Worm (Caenorhabditis elegans) whole organism, L2 larva: Measurements from ENCODE around the gene fbxb-20.
A peak's percentile ranks its signal among the peaks of the same experiment; 100 is the strongest.
"Not testable (repeated sequence)": the region's sequence is repeated elsewhere in the genome, so short reads cannot be mapped to it uniquely, and the experiment has no call there.

Source experiments
- C34F6.9 ChIP-seq: fragments of 150-350 bp; optimal IDR thresholded peaks from 2 replicates; lab custom pipeline; 2014; ENCODE audit warnings: missing biosample characterization, missing genetic modification characterization
- F13H6.1 ChIP-seq: sonication (generic microtip); optimal IDR thresholded peaks from 2 replicates; lab custom pipeline; 2016; ENCODE audit warnings: missing genetic modification characterization, missing compliant biosample characterization
- R02D3.7 ChIP-seq: fragments of 150-350 bp; optimal IDR thresholded peaks from 2 replicates; lab custom pipeline; 2014; ENCODE audit warnings: missing biosample characterization, missing genetic modification characterization
- Y55F3AM.14 ChIP-seq: fragments of 200-800 bp; sonication (Bioruptor generic); optimal IDR thresholded peaks from 2 replicates; lab custom pipeline; 2018; ENCODE audit warnings: mild to moderate bottlenecking, missing genetic modification characterization, missing compliant biosample characterization
- ZK546.5 ChIP-seq: sonication (generic microtip); optimal IDR thresholded peaks from 2 replicates; lab custom pipeline; 2017; ENCODE audit warnings: missing biosample characterization, missing genetic modification characterization
- aly-2 ChIP-seq: fragments of 150-350 bp; optimal IDR thresholded peaks from 2 replicates; lab custom pipeline; 2014; ENCODE audit warnings: missing biosample characterization, missing genetic modification characterization
- ama-1 ChIP-seq: fragments of 150-350 bp; optimal IDR thresholded peaks from 2 replicates; lab custom pipeline; 2018; ENCODE audit warnings: inconsistent platforms
- ceh-16 ChIP-seq: fragments of 150-350 bp; optimal IDR thresholded peaks from 2 replicates; lab custom pipeline; 2014; ENCODE audit warnings: missing biosample characterization, missing genetic modification characterization
- ceh-82 ChIP-seq: fragments of 150-350 bp; optimal IDR thresholded peaks from 2 replicates; lab custom pipeline; 2014; ENCODE audit warnings: missing biosample characterization, missing genetic modification characterization
- dmd-4 ChIP-seq: sonication (generic microtip); optimal IDR thresholded peaks from 2 replicates; lab custom pipeline; 2017; ENCODE audit warnings: missing biosample characterization, missing genetic modification characterization
- egl-27 ChIP-seq: sonication (generic microtip); optimal IDR thresholded peaks from 3 replicates; lab custom pipeline; 2017; ENCODE audit warnings: missing biosample characterization, missing genetic modification reagents, missing genetic modification characterization
- elt-1 ChIP-seq: fragments of 150-350 bp; optimal IDR thresholded peaks from 2 replicates; lab custom pipeline; 2014; ENCODE audit warnings: missing biosample characterization, missing genetic modification characterization
- elt-3 ChIP-seq: sonication (generic microtip); optimal IDR thresholded peaks from 2 replicates; lab custom pipeline; 2017; ENCODE audit warnings: missing biosample characterization, missing genetic modification characterization
- fos-1 ChIP-seq: fragments of 150-350 bp; optimal IDR thresholded peaks from 2 replicates; lab custom pipeline; 2014; ENCODE audit warnings: missing biosample characterization, missing genetic modification characterization
- gmeb-1 ChIP-seq: fragments of 150-350 bp; optimal IDR thresholded peaks from 2 replicates; lab custom pipeline; 2014; ENCODE audit warnings: missing biosample characterization, missing genetic modification characterization
- lin-11 ChIP-seq: fragments of 150-350 bp; sonication (generic microtip); optimal IDR thresholded peaks from 2 replicates; lab custom pipeline; 2014; ENCODE audit warnings: missing biosample characterization, missing genetic modification characterization, inconsistent platforms, mixed read lengths
- lin-13 ChIP-seq: fragments of 150-350 bp; optimal IDR thresholded peaks from 2 replicates; lab custom pipeline; 2014; ENCODE audit warnings: missing biosample characterization, missing genetic modification reagents, missing genetic modification characterization
- lin-39 ChIP-seq: fragments of 150-350 bp; optimal IDR thresholded peaks from 2 replicates; lab custom pipeline; 2014; ENCODE audit warnings: missing biosample characterization, missing genetic modification reagents, missing genetic modification characterization
- mbf-1 ChIP-seq: sonication (generic microtip); optimal IDR thresholded peaks from 2 replicates; lab custom pipeline; 2017; ENCODE audit warnings: missing biosample characterization, missing genetic modification characterization
- mdl-1 ChIP-seq, 2 experiments: fragments of 150-350 bp in 1 of 2; sonication (generic microtip) in 1 of 2; optimal IDR thresholded peaks; 2 replicates each; lab custom pipeline; 2017; ENCODE audit warnings: missing biosample characterization in 2 of 2, missing genetic modification characterization in 2 of 2
- nhr-11 ChIP-seq: fragments of 150-350 bp; optimal IDR thresholded peaks from 2 replicates; lab custom pipeline; 2014; ENCODE audit warnings: missing biosample characterization, missing genetic modification characterization
- nhr-12 ChIP-seq: fragments of 150-350 bp; optimal IDR thresholded peaks from 2 replicates; lab custom pipeline; 2014; ENCODE audit warnings: missing biosample characterization, missing genetic modification characterization
- nhr-129 ChIP-seq: fragments of 150-350 bp; optimal IDR thresholded peaks from 2 replicates; lab custom pipeline; 2014; ENCODE audit warnings: missing biosample characterization, missing genetic modification characterization
- nhr-21 ChIP-seq: fragments of 150-350 bp; optimal IDR thresholded peaks from 2 replicates; lab custom pipeline; 2014; ENCODE audit warnings: missing biosample characterization, missing genetic modification characterization
- nhr-237 ChIP-seq: fragments of 150-350 bp; optimal IDR thresholded peaks from 2 replicates; lab custom pipeline; 2014; ENCODE audit warnings: missing biosample characterization, missing genetic modification characterization
- nhr-25 ChIP-seq: fragments of 150-350 bp; sonication (generic microtip); optimal IDR thresholded peaks from 3 replicates; lab custom pipeline; 2014; ENCODE audit warnings: missing biosample characterization, missing genetic modification characterization
- nhr-77 ChIP-seq: fragments of 150-350 bp; optimal IDR thresholded peaks from 2 replicates; lab custom pipeline; 2014; ENCODE audit warnings: missing biosample characterization, missing genetic modification characterization
- sem-4 ChIP-seq: fragments of 150-350 bp; optimal IDR thresholded peaks from 2 replicates; lab custom pipeline; 2014; ENCODE audit warnings: missing biosample characterization, missing genetic modification reagents, missing genetic modification characterization
- skn-1 ChIP-seq: sonication (generic microtip); optimal IDR thresholded peaks from 2 replicates; lab custom pipeline; 2017; ENCODE audit warnings: missing biosample characterization, missing genetic modification characterization
- sma-9 ChIP-seq, 2 experiments: fragments of 150-350 bp in 1 of 2; sonication (generic microtip) in 1 of 2; optimal IDR thresholded peaks; 2 replicates each; lab custom pipeline; 2014 to 2016; ENCODE audit warnings: missing genetic modification characterization in 2 of 2, mild to moderate bottlenecking in 1 of 2, missing biosample characterization in 1 of 2, missing compliant biosample characterization in 1 of 2, missing genetic modification reagents in 1 of 2, moderate library complexity in 1 of 2
- snpc-4 ChIP-seq: fragments of 150-350 bp; optimal IDR thresholded peaks from 2 replicates; lab custom pipeline; 2014; ENCODE audit warnings: missing biosample characterization, missing genetic modification characterization
- unc-39 ChIP-seq: fragments of 150-350 bp; optimal IDR thresholded peaks from 2 replicates; lab custom pipeline; 2014; ENCODE audit warnings: missing biosample characterization, missing genetic modification characterization
- zag-1 ChIP-seq: fragments of 150-350 bp; optimal IDR thresholded peaks from 2 replicates; lab custom pipeline; 2014; ENCODE audit warnings: missing biosample characterization, missing genetic modification characterization
- ztf-11 ChIP-seq: sonication (generic microtip); optimal IDR thresholded peaks from 2 replicates; lab custom pipeline; 2017; ENCODE audit warnings: missing biosample characterization, missing genetic modification characterization

The fbxb-20 gene

DNA sequence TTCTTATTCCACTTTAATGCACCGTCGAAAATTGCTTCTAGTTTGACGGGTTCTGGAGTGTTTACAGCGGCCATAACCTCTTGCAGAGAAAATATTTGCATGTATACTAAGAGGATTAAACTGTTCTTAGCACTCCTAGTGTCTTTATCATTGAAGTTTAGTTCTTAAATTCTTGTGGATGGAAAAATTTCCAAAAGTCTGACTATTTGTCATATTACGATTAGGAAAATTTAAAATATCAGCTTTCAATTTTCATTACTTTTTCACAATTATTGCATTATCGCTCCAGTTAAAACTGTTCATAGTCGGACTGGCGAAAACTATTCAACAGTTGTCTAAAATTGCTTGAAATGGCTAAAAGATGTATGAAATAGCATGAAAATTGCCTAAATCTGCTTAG lies 10.5 kb upstream of the fbxb-20 start, which contains the start of gene ZC204.13:
TSS of gene ZC204.13 (minus strand) at position 101 of the 400 bp plus-strand sequence.
- not testable (repeated sequence) for TF ChIP-seq nhr-12, F13H6.1, elt-1 (tag; lab: Kevin White, UChicago)
- TF ChIP-seq, all 48 proteins: peak for 0; not testable (repeated sequence) for 48

- TF ChIP-seq fos-1 (tag; lab: Kevin White, UChicago): peak; percentile 21
Observed at ce11 chrII:1659729-1660128, 9.3 kb upstream of the fbxb-20 start.

DNA sequence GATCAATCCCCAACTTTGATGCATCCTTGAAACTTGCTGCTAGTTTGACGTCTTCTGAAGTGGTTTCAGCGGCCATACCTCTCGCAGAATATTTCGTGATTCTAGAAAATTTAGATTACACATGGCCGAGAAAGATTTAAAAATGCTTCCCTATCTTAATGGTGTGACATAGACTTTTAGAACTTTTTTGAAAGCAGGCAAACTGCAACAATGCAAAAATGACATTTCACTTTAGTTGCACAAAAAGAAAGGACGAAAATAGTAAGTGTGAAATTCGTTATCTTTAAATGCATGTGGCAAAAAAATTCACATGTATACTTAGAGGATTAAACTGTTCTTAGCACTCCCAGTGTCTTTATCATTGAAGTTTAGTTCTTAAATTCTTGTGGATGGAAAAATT lies 6.8 kb upstream of the fbxb-20 start, which contains the start of gene ZC204.12:
TSS of gene ZC204.12 (minus strand) at position 101 of the 400 bp plus-strand sequence.
- no peak for TF ChIP-seq lin-39 (tag; lab: Kevin White, UChicago)

DNA sequence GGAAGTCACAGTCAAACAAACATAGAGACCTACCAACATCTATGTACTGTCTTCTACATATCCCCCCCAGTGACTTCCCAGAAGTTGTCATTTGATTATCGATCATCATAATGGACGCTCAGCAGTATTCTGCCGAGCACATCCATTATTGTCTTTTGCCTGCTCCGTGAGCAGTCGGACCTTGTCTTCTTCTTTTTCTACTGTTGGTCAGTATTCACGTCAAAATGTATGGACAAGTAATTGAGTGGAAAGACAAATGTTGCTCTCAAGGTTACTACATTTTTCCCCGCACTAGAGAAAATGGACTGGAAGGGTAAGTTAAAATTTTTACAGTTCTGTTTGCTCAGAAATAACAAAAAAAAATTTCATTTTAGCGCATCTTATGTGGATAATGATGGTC lies 4.5 kb upstream of the fbxb-20 start, which contains the start of gene btb-12:
TSS of gene btb-12 (plus strand) at position 301 of the 400 bp plus-strand sequence.
- TF ChIP-seq mbf-1: no peak
- no peak for TF ChIP-seq egl-27 (tag; lab: Kevin White, UChicago)
- no peak for TF ChIP-seq nhr-25 (tag; lab: Kevin White, UChicago)
- no peak for TF ChIP-seq lin-13 (GFP tag; lab: Kevin White, UChicago)
- no peak for TF ChIP-seq F13H6.1 (tag; lab: Kevin White, UChicago)
- no peak for TF ChIP-seq aly-2
- TF ChIP-seq R02D3.7 (tag; lab: Kevin White, UChicago): no peak
- TF ChIP-seq nhr-129: no peak
- TF ChIP-seq Y55F3AM.14 (GFP tag; lab: Kevin White, UChicago): no peak
- TF ChIP-seq snpc-4 (tag; lab: Kevin White, UChicago): no peak
- TF ChIP-seq dmd-4 (tag; lab: Kevin White, UChicago): no peak
- TF ChIP-seq skn-1 (tag; lab: Kevin White, UChicago): no peak
- no peak for TF ChIP-seq nhr-21
- no peak for TF ChIP-seq C34F6.9 (tag; lab: Kevin White, UChicago)
- TF ChIP-seq ztf-11 (tag; lab: Kevin White, UChicago): no peak

- TF ChIP-seq Y55F3AM.14 (GFP tag; lab: Kevin White, UChicago): no peak
- no peak for TF ChIP-seq gmeb-1 (tag; lab: Kevin White, UChicago)
- no peak for TF ChIP-seq snpc-4 (tag; lab: Kevin White, UChicago)
- TF ChIP-seq sem-4 (tag; lab: Kevin White, UChicago): no peak
- TF ChIP-seq zag-1 (tag; lab: Kevin White, UChicago): no peak
- TF ChIP-seq ama-1: no peak
- TF ChIP-seq unc-39 (tag; lab: Kevin White, UChicago): no peak
- TF ChIP-seq F13H6.1 (tag; lab: Kevin White, UChicago): no peak
- no peak for TF ChIP-seq sma-9 (GFP tag; optimal IDR thresholded peaks at IDR 0.05; lab: Kevin White, UChicago)
- no peak for TF ChIP-seq sma-9 (tag; optimal IDR thresholded peaks at IDR 0.05; lab: Kevin White, UChicago)
- TF ChIP-seq egl-27 (tag; lab: Kevin White, UChicago): no peak
- TF ChIP-seq mbf-1: no peak
- no peak for TF ChIP-seq nhr-77 (tag; lab: Kevin White, UChicago)
- TF ChIP-seq ZK546.5 (tag; lab: Kevin White, UChicago): no peak
- TF ChIP-seq ceh-16 (tag; lab: Kevin White, UChicago): no peak
- no peak for TF ChIP-seq lin-39 (tag; lab: Kevin White, UChicago)
Observed at ce11 chrII:1653397-1653796, 3.0 kb upstream of the fbxb-20 start, which contains the start of gene fbxb-15. fbxb-15 (minus strand) TSS chrII:1653497.

DNA sequence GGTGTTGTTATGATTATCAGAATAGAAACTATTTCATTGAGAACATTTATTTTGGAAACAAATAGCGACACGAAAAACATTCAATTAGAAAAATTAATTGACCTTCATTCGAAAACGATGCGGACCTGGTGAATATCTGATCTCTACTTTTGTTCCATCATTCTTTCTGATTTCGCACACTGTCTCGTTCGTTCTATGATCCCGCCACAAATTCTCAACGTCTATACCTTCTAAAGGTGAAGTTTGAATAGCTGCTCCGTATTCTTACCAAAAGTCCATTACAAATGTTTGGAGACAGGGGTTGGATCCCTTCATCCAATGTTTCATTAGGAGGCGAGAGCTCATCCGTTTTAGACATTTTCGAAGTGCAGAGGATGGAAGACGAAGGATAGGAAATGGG lies 1.4 kb upstream of the fbxb-20 start, which contains the start of gene fbxb-16:
TSS of gene fbxb-16 (minus strand) at position 101 of the 400 bp plus-strand sequence.
- TF ChIP-seq ZK546.5 (tag; lab: Kevin White, UChicago): no peak
- no peak for TF ChIP-seq lin-11 (tag; lab: Kevin White, UChicago)
- TF ChIP-seq mdl-1 (tag; optimal IDR thresholded peaks at IDR 0.05; lab: Kevin White, UChicago): no peak
- no peak for TF ChIP-seq fos-1 (tag; lab: Kevin White, UChicago)
- TF ChIP-seq ceh-82 (tag; lab: Kevin White, UChicago): no peak
- TF ChIP-seq egl-27 (tag; lab: Kevin White, UChicago): no peak
- TF ChIP-seq elt-3 (tag; lab: Kevin White, UChicago): no peak
- no peak for TF ChIP-seq skn-1 (tag; lab: Kevin White, UChicago)
- TF ChIP-seq unc-39 (tag; lab: Kevin White, UChicago): no peak
- TF ChIP-seq nhr-237 (tag; lab: Kevin White, UChicago): no peak
- no peak for TF ChIP-seq nhr-11 (tag; lab: Kevin White, UChicago)
